Fruit fly (Drosophila melanogaster): Measurements from ENCODE around the gene baz.

DNA sequence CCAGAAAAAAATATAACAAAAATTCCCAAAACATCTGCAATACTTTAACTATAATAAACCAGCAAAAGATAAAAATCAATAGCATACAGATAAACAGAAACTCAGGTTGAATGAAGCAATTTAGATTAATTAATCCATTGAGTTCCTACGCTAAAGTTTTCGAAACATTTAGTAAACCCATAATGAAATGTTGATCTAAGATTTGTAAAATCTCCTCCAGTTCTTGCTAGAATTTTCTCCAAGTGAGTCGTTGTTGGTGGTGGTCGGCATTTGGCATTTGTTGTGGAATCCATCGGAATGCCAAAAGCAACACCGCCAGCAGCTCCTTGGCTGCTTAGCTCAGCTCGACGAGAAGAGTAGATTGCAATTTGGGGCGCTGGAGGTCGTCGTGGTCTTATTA lies 28.4 kb downstream of the baz start:
- TF ChIP-seq CG8478 (optimal IDR thresholded peaks at IDR 0.05) (no peak), CTCF (optimal IDR thresholded peaks at IDR 0.05) (no peak)
